Worm (Caenorhabditis elegans) whole organism, young adult: ENCODE results near the gene crb-1.

ENCODE experiments used
- ccch-3 ChIP-seq: fragments of 200-800 bp; sonication (Bioruptor generic); optimal IDR thresholded peaks from 2 replicates; lab custom pipeline; 2018; ENCODE audit warnings: mild to moderate bottlenecking, missing genetic modification characterization, missing compliant biosample characterization
- dpl-1 ChIP-seq: fragments of 150-350 bp; optimal IDR thresholded peaks from 2 replicates; lab custom pipeline; 2014; ENCODE audit warnings: missing biosample characterization, missing genetic modification reagents, missing genetic modification characterization
- lin-40 ChIP-seq: sonication (generic microtip); optimal IDR thresholded peaks from 2 replicates; lab custom pipeline; 2016; ENCODE audit warnings: missing genetic modification characterization, mild to moderate bottlenecking, missing compliant biosample characterization, missing genotype, missing genetic modification reagents
- sea-2 ChIP-seq: fragments of 200-800 bp; sonication (Bioruptor generic); IDR thresholded peaks from 2 replicates; pipeline ENCODE4 v1.3.6; 2022; ENCODE audit warnings: missing genetic modification characterization, missing compliant biosample characterization
- sptf-2 ChIP-seq: fragments of 200-800 bp; sonication (Bioruptor generic); optimal IDR thresholded peaks from 2 replicates; lab custom pipeline; 2018; ENCODE audit warnings: mild to moderate bottlenecking, missing genetic modification characterization, missing compliant biosample characterization
- unc-130 ChIP-seq: sonication (generic microtip); optimal IDR thresholded peaks from 2 replicates; lab custom pipeline; 2016; ENCODE audit warnings: missing genetic modification reagents, missing genetic modification characterization, missing compliant biosample characterization

DNA sequence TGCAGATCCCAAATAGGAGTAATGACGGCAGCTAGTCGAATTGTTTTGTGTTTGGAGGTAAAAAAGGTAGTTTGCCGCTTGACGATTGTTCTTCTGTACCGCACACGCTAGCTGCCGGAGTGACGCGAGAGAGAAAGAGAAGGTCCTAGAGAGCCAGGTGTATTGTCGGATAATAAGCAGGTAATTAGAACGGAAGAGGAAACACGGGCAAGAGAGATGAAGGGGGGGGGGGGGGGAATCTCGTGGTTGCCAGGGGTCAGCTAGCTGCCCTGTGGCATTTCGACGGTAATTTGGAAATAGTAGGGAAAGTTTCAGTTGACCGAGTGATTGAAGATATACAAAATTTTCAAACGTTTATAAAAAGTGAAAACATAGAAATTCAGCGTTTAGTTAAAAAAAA lies at the start of gene crb-1:
- TF ChIP-seq sea-2 (no peak), unc-130 (GFP tag; lab: Kevin White, UChicago) (no peak), sptf-2 (no peak), ccch-3 (GFP tag; lab: Kevin White, UChicago) (no peak), dpl-1 (GFP tag; lab: Kevin White, UChicago) (no peak), lin-40 (tag; lab: Kevin White, UChicago) (no peak)
